Worm (Caenorhabditis elegans) whole organism, mixed stage, embryonic: ENCODE results near the gene immt-2.

ENCODE experiments used
- M03D4.4 ChIP-seq: sonication (generic microtip); optimal IDR thresholded peaks from 2 replicates; lab custom pipeline; 2017; ENCODE audit warnings: mild to moderate bottlenecking, missing genetic modification characterization, missing compliant biosample characterization
- blmp-1 ChIP-seq: fragments of 150-350 bp; optimal IDR thresholded peaks from 2 replicates; lab custom pipeline; 2014; ENCODE audit warnings: missing biosample characterization, missing genetic modification characterization
- ceh-39 ChIP-seq: fragments of 150-350 bp; optimal IDR thresholded peaks from 2 replicates; lab custom pipeline; 2014; ENCODE audit warnings: missing biosample characterization, missing genetic modification characterization
- ceh-83 ChIP-seq: fragments of 200-800 bp; sonication (Bioruptor generic); optimal IDR thresholded peaks from 2 replicates; lab custom pipeline; 2018; ENCODE audit warnings: mild to moderate bottlenecking, missing genetic modification characterization, missing compliant biosample characterization
- ces-1 ChIP-seq: fragments of 150-350 bp; optimal IDR thresholded peaks from 2 replicates; lab custom pipeline; 2014; ENCODE audit warnings: missing biosample characterization, missing genetic modification reagents, missing genetic modification characterization
- drap-1 ChIP-seq: fragments of 200-800 bp; sonication (Bioruptor generic); optimal IDR thresholded peaks from 3 replicates; lab custom pipeline; 2018; ENCODE audit warnings: mild to moderate bottlenecking, missing genetic modification characterization, missing compliant biosample characterization
- elt-1 ChIP-seq: sonication (generic microtip); optimal IDR thresholded peaks from 2 replicates; lab custom pipeline; 2017; ENCODE audit warnings: missing genetic modification characterization, mild to moderate bottlenecking, missing compliant biosample characterization, antibody characterized with exemption, moderate library complexity, borderline replicate concordance; ENCODE audit not compliant: insufficient read depth
- elt-3 ChIP-seq: fragments of 150-350 bp; optimal IDR thresholded peaks from 2 replicates; lab custom pipeline; 2014; ENCODE audit warnings: missing biosample characterization, missing genetic modification characterization
- ham-2 ChIP-seq: fragments of 200-800 bp; sonication (Bioruptor generic); optimal IDR thresholded peaks from 2 replicates; lab custom pipeline; 2018; ENCODE audit warnings: mild to moderate bottlenecking, missing genetic modification characterization, missing compliant biosample characterization
- hlh-1 ChIP-seq: fragments of 150-350 bp; optimal IDR thresholded peaks from 2 replicates; lab custom pipeline; 2014; ENCODE audit warnings: missing biosample characterization, missing genetic modification reagents, missing genetic modification characterization
- lin-13 ChIP-seq: fragments of 150-350 bp; optimal IDR thresholded peaks from 2 replicates; lab custom pipeline; 2014; ENCODE audit warnings: missing biosample characterization, missing genetic modification characterization
- mab-5 ChIP-seq: fragments of 150-350 bp; optimal IDR thresholded peaks from 2 replicates; lab custom pipeline; 2014; ENCODE audit warnings: missing biosample characterization, missing genetic modification characterization
- mep-1 ChIP-seq: fragments of 150-350 bp; optimal IDR thresholded peaks from 2 replicates; lab custom pipeline; 2017; ENCODE audit warnings: missing biosample characterization, missing genetic modification reagents, missing genetic modification characterization, inconsistent platforms
- mls-2 ChIP-seq: sonication (generic microtip); optimal IDR thresholded peaks from 2 replicates; lab custom pipeline; 2016; ENCODE audit warnings: mild to moderate bottlenecking, missing genetic modification characterization, moderate library complexity, missing compliant biosample characterization
- nhr-12 ChIP-seq: fragments of 150-350 bp; optimal IDR thresholded peaks from 2 replicates; lab custom pipeline; 2014; ENCODE audit warnings: missing biosample characterization, missing genetic modification characterization
- nhr-76 ChIP-seq: sonication (generic microtip); optimal IDR thresholded peaks from 2 replicates; lab custom pipeline; 2017; ENCODE audit warnings: missing biosample characterization, missing genetic modification characterization
- pha-4 ChIP-seq: fragments of 150-350 bp; optimal IDR thresholded peaks from 2 replicates; lab custom pipeline; 2018; ENCODE audit warnings: missing biosample characterization, missing genetic modification reagents, missing genetic modification characterization
- sem-2 ChIP-seq: fragments of 200-800 bp; sonication (Bioruptor generic); optimal IDR thresholded peaks from 2 replicates; lab custom pipeline; 2018; ENCODE audit warnings: mild to moderate bottlenecking, missing genetic modification characterization, missing compliant biosample characterization
- snpc-4 ChIP-seq: fragments of 150-350 bp; optimal IDR thresholded peaks from 2 replicates; lab custom pipeline; 2014; ENCODE audit warnings: missing biosample characterization, missing genetic modification characterization
- unc-120 ChIP-seq: sonication (generic microtip); optimal IDR thresholded peaks from 2 replicates; lab custom pipeline; 2017; ENCODE audit warnings: missing genetic modification characterization, missing compliant biosample characterization; ENCODE audit not compliant: poor library complexity, severe bottlenecking
- unc-39 ChIP-seq: fragments of 150-350 bp; optimal IDR thresholded peaks from 2 replicates; lab custom pipeline; 2014; ENCODE audit warnings: missing biosample characterization, missing genetic modification characterization
- unc-62 ChIP-seq: fragments of 150-350 bp; optimal IDR thresholded peaks from 2 replicates; lab custom pipeline; 2014; ENCODE audit warnings: missing biosample characterization, missing genetic modification reagents, missing genetic modification characterization
- zip-8 ChIP-seq: fragments of 150-350 bp; optimal IDR thresholded peaks from 2 replicates; lab custom pipeline; 2014; ENCODE audit warnings: missing biosample characterization, missing genetic modification characterization
- ztf-11 ChIP-seq: fragments of 150-350 bp; optimal IDR thresholded peaks from 2 replicates; lab custom pipeline; 2014; ENCODE audit warnings: missing biosample characterization, missing genetic modification characterization

immt-2 gene

ce11 chrV:16747031-16747672, 41.9 kb upstream of the immt-2 start, which contains the start of gene dkf-2:
Gene dkf-2, plus strand, starts transcription at chrV:16747622.
- TF ChIP-seq elt-1 (no peak), snpc-4 (no peak), unc-39 (no peak), unc-62 (GFP tag; lab: Kevin White, UChicago) (no peak), ceh-83 (GFP tag; lab: Kevin White, UChicago) (no peak), M03D4.4 (tag; lab: Kevin White, UChicago) (no peak), ztf-11 (no peak), nhr-76 (tag; lab: Kevin White, UChicago) (no peak), hlh-1 (no peak), pha-4 (tag; lab: Kevin White, UChicago) (no peak)

ce11 chrV:16749473-16749872, 39.6 kb upstream of the immt-2 start:
- TF ChIP-seq ceh-83 (GFP tag; lab: Kevin White, UChicago) (no peak), ces-1 (GFP tag; lab: Kevin White, UChicago) (peak; percentile 84), nhr-76 (tag; lab: Kevin White, UChicago) (no peak), mep-1 (tag; lab: Kevin White, UChicago) (no peak), drap-1 (GFP tag; lab: Kevin White, UChicago) (no peak), elt-3 (tag; lab: Kevin White, UChicago) (no peak), mls-2 (tag; lab: Kevin White, UChicago) (no peak)

- TF ChIP-seq unc-62 (GFP tag; lab: Kevin White, UChicago) (peak; percentile 2), zip-8 (tag; lab: Kevin White, UChicago) (no peak), nhr-12 (no peak), ces-1 (GFP tag; lab: Kevin White, UChicago) (peak; percentile 59), pha-4 (tag; lab: Kevin White, UChicago) (no peak), drap-1 (GFP tag; lab: Kevin White, UChicago) (peak; percentile 19), M03D4.4 (tag; lab: Kevin White, UChicago) (no peak)
Measured at ce11 chrV:16752089-16753030, 36.7 kb upstream of the immt-2 start.

ce11 chrV:16756166-16756565, 32.9 kb upstream of the immt-2 start:
- TF ChIP-seq ces-1 (GFP tag; lab: Kevin White, UChicago), result no peak

ce11 chrV:16759937-16760336, 29.1 kb upstream of the immt-2 start:
- TF ChIP-seq pha-4 (tag; lab: Kevin White, UChicago) (no peak), unc-120 (tag; lab: Kevin White, UChicago) (no peak), lin-13 (tag; lab: Kevin White, UChicago) (no peak), blmp-1 (tag; lab: Kevin White, UChicago) (no peak), sem-2 (GFP tag; lab: Kevin White, UChicago) (no peak), ztf-11 (no peak), mep-1 (tag; lab: Kevin White, UChicago) (no peak), ceh-39 (tag; lab: Kevin White, UChicago) (no peak), ceh-83 (GFP tag; lab: Kevin White, UChicago) (no peak), M03D4.4 (tag; lab: Kevin White, UChicago) (no peak), elt-3 (tag; lab: Kevin White, UChicago) (no peak), mab-5 (no peak)

ce11 chrV:16774428-16774827, 14.6 kb upstream of the immt-2 start:
- TF ChIP-seq elt-1 (no peak), drap-1 (GFP tag; lab: Kevin White, UChicago) (peak; percentile 39), ham-2 (GFP tag; lab: Kevin White, UChicago) (no peak), ceh-83 (GFP tag; lab: Kevin White, UChicago) (no peak)
- TF ChIP-seq, all 35 proteins: peak for 1
